Fruit fly (Drosophila melanogaster) whole organism, embryonic: ENCODE results near the gene CG4757.

Experiments used
- Dll ChIP-seq: fragments of 200-800 bp; sonication (Bioruptor generic); IDR thresholded peaks from 4 replicates; pipeline ENCODE4 v1.3.6; 2022; ENCODE audit warnings: missing biosample characterization, missing genetic modification characterization; ENCODE audit not compliant: partially characterized antibody
- gsb-n ChIP-seq: fragments of 200-800 bp; sonication (Bioruptor generic); optimal IDR thresholded peaks from 3 replicates; lab custom pipeline; 2018; ENCODE audit warnings: missing biosample characterization, mild to moderate bottlenecking, missing genetic modification characterization
- lmd ChIP-seq: fragments of 200-800 bp; sonication (Bioruptor generic); IDR thresholded peaks from 2 replicates; pipeline ENCODE4 v1.3.6; 2022; ENCODE audit warnings: missing biosample characterization, missing genetic modification characterization
- wek ChIP-seq: fragments of 200-800 bp; sonication (Bioruptor generic); optimal IDR thresholded peaks from 3 replicates; lab custom pipeline; 2018; ENCODE audit warnings: missing biosample characterization, mild to moderate bottlenecking, missing genetic modification characterization, moderate library complexity

DNA sequence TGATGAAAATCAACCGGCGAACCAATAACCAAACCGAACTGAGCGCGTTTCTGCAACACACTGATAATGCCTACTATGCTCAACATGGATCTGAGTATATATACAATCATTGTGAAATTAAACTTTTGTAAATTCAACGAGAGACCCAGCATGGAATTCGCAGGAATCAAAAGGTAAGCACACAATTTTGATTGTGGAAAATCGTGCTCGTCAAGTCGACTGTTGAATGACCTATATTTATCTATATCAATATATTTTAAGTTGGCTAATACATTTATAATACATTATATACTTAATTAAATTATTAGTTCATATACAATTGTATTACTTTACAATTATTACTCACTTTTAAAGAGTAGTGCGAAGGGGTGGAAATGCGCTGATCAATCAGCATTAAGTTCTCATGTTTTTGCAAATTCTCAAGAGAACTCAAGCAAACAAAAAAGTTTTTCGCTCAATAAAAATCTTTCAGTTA lies 7.2 kb upstream of the CG4757 start, which contains the start of gene Ugt302K1:
- no peak; the same call in 1 of the 2 replicates for TF ChIP-seq lmd
- TF ChIP-seq Dll = no peak
- no peak for TF ChIP-seq gsb-n (tag; lab: Kevin White, UChicago)
- no peak for TF ChIP-seq wek (GFP tag; lab: Kevin White, UChicago)
